Worm (Caenorhabditis elegans): ENCODE data around the gene srv-12.

ce11 chrIV:10026129-10026528, 27.3 kb downstream of the srv-12 start:
- TF ChIP-seq ztf-29 (GFP tag; IDR thresholded peaks at IDR 0.05) (no peak), cog-1 (tag; optimal IDR thresholded peaks at IDR 0.05) (no peak), flt-1 (GFP tag; IDR thresholded peaks at IDR 0.05) (no peak), tab-1 (GFP tag; IDR thresholded peaks at IDR 0.05) (no peak), ztf-23 (GFP tag; IDR thresholded peaks at IDR 0.05) (no peak)

All from whole organism, midembryonic.